Fruit fly (Drosophila melanogaster) whole organism, prepupa: Measurements from ENCODE around the gene DIP-epsilon.

Experiments used
- CG11902 ChIP-seq: fragments of 200-800 bp; sonication (Bioruptor generic); optimal IDR thresholded peaks from 3 replicates; lab custom pipeline; 2016; ENCODE audit warnings: missing biosample characterization, missing genetic modification characterization
- CG6808 ChIP-seq: fragments of 200-800 bp; sonication (Bioruptor generic); optimal IDR thresholded peaks from 3 replicates; lab custom pipeline; 2017; ENCODE audit warnings: missing biosample characterization, missing genetic modification characterization, mild to moderate bottlenecking, moderate library complexity, missing genetic modification reagents
- CG6854 ChIP-seq: fragments of 200-800 bp; sonication (Bioruptor generic); optimal IDR thresholded peaks from 2 replicates; lab custom pipeline; 2017; ENCODE audit warnings: missing biosample characterization, mild to moderate bottlenecking, missing genetic modification characterization
- Met ChIP-seq: fragments of 200-800 bp; sonication (Bioruptor generic); optimal IDR thresholded peaks from 3 replicates; lab custom pipeline; 2016; ENCODE audit warnings: missing biosample characterization, missing genetic modification characterization
- OdsH ChIP-seq: fragments of 200-800 bp; sonication (Bioruptor generic); optimal IDR thresholded peaks from 3 replicates; lab custom pipeline; 2016; ENCODE audit warnings: missing biosample characterization, missing genetic modification characterization
- achi ChIP-seq: fragments of 200-800 bp; sonication (Bioruptor generic); optimal IDR thresholded peaks from 3 replicates; lab custom pipeline; 2016; ENCODE audit warnings: missing biosample characterization, missing genetic modification characterization
- salr ChIP-seq, 2 experiments: fragments of 200-800 bp; sonication (Bioruptor generic); optimal IDR thresholded peaks; 3 replicates each; lab custom pipeline; 2016 to 2018; ENCODE audit warnings: missing biosample characterization in 2 of 2, missing genetic modification characterization in 2 of 2, mild to moderate bottlenecking in 1 of 2

dm6 chr2L:6448334-6448703, 37.2 kb upstream of the DIP-epsilon start, which contains the start of gene Acox3:
- TF ChIP-seq Met (GFP tag; lab: Kevin White, UChicago) (no peak), OdsH (GFP tag; lab: Kevin White, UChicago) (no peak), salr (GFP tag; optimal IDR thresholded peaks at IDR 0.05; lab: Kevin White, UChicago) (no peak), achi (GFP tag; lab: Kevin White, UChicago) (no peak), CG11902 (GFP tag; lab: Kevin White, UChicago) (no peak), CG6808 (GFP tag; lab: Kevin White, UChicago) (no peak), CG6854 (GFP tag; lab: Kevin White, UChicago) (no peak)
